Worm (Caenorhabditis elegans): ENCODE measurements around the gene aqp-10.
A peak's percentile ranks its signal among the peaks of the same experiment; 100 is the strongest.

Gene aqp-10

ce11 chrII:9741400-9741799, 28.2 kb downstream of the aqp-10 start (continued):
- peak in 1 of 2 experiments; percentile 3 for TF ChIP-seq lsy-2 (tag; optimal IDR thresholded peaks at IDR 0.05)
- no peak for TF ChIP-seq snpc-1.2 (GFP tag; IDR thresholded peaks at IDR 0.05)
- TF ChIP-seq aha-1 (tag) = peak; percentile 42
- no peak for TF ChIP-seq hif-1 (tag; optimal IDR thresholded peaks at IDR 0.05)
- TF ChIP-seq skn-1 (tag; optimal IDR thresholded peaks at IDR 0.05) = no peak
- TF ChIP-seq madf-5 (GFP tag; IDR thresholded peaks at IDR 0.05) = no peak
- no peak for TF ChIP-seq F26F4.8 (GFP tag; conservative IDR thresholded peaks at IDR 0.05)
- no peak for TF ChIP-seq gei-8 (GFP tag; optimal IDR thresholded peaks at IDR 0.05)
- TF ChIP-seq ama-1 (optimal IDR thresholded peaks at IDR 0.05) = no peak
- no peak for TF ChIP-seq mes-2 (tag; optimal IDR thresholded peaks at IDR 0.05; ENCODE audit: poor library complexity, severe bottlenecking)
- TF ChIP-seq Y5F2A.4 (GFP tag; optimal IDR thresholded peaks at IDR 0.05) = no peak
- TF ChIP-seq daf-19 (GFP tag; conservative IDR thresholded peaks at IDR 0.05) = no peak
- TF ChIP-seq ZK337.2 (GFP tag; IDR thresholded peaks at IDR 0.05) = no peak
- peak; percentile 48; the same call in 1 of the 2 replicates for TF ChIP-seq mdt-29 (GFP tag; IDR thresholded peaks at IDR 0.05)
- TF ChIP-seq nhr-77 (tag; optimal IDR thresholded peaks at IDR 0.05) = no peak
- TF ChIP-seq nhr-48 (tag; optimal IDR thresholded peaks at IDR 0.05) = no peak
- no peak for TF ChIP-seq unc-39 (tag; optimal IDR thresholded peaks at IDR 0.05)
- TF ChIP-seq vab-7 (GFP tag; IDR thresholded peaks at IDR 0.05) = no peak
- no peak for TF ChIP-seq lir-3 (tag; optimal IDR thresholded peaks at IDR 0.05)
- TF ChIP-seq unc-62 (GFP tag; optimal IDR thresholded peaks at IDR 0.05 in 1 of 2) = peak in 1 of 2 experiments; percentile 82
- TF ChIP-seq unc-62 (tag; optimal IDR thresholded peaks at IDR 0.05) = no peak
- no peak for TF ChIP-seq aly-2 (tag; optimal IDR thresholded peaks at IDR 0.05)
- no peak for TF ChIP-seq nhr-41 (GFP tag; IDR thresholded peaks at IDR 0.05)
- TF ChIP-seq dmd-8 (GFP tag; IDR thresholded peaks at IDR 0.05) = no peak
- peak; percentile 8 for TF ChIP-seq T20F7.1 (GFP tag; optimal IDR thresholded peaks at IDR 0.05)
- TF ChIP-seq saeg-2 (GFP tag; IDR thresholded peaks at IDR 0.05) = no peak
- TF ChIP-seq F10B5.3 (tag; optimal IDR thresholded peaks at IDR 0.05) = no peak
- TF ChIP-seq ceh-20 (GFP tag; IDR thresholded peaks at IDR 0.05) = no peak
- no peak for TF ChIP-seq F49E8.2 (tag; optimal IDR thresholded peaks at IDR 0.05; ENCODE audit: borderline replicate concordance)
- TF ChIP-seq duxl-1 (tag; optimal IDR thresholded peaks at IDR 0.05; ENCODE audit: poor library complexity) = no peak
- no peak for TF ChIP-seq tag-97 (GFP tag; IDR thresholded peaks at IDR 0.05)
- TF ChIP-seq jun-1 (tag; optimal IDR thresholded peaks at IDR 0.05) = no peak
- no peak for TF ChIP-seq ceh-44 (GFP tag; IDR thresholded peaks at IDR 0.05)
- no peak for TF ChIP-seq daf-8 (GFP tag; IDR thresholded peaks at IDR 0.05)
- TF ChIP-seq snpc-4 (tag; optimal IDR thresholded peaks at IDR 0.05) = no peak
- TF ChIP-seq lim-7 (GFP tag; IDR thresholded peaks at IDR 0.05) = no peak
- peak; percentile 29; the same call in 1 of the 2 replicates for TF ChIP-seq pha-4 (GFP tag; IDR thresholded peaks at IDR 0.05)
- TF ChIP-seq pha-4 (tag; optimal IDR thresholded peaks at IDR 0.05) = no peak
- TF ChIP-seq fos-1 (tag; optimal IDR thresholded peaks at IDR 0.05) = no peak
- TF ChIP-seq mxl-3 (GFP tag; optimal IDR thresholded peaks at IDR 0.05) = no peak
- TF ChIP-seq F44E2.7 (GFP tag; IDR thresholded peaks at IDR 0.05) = no peak
- no peak for TF ChIP-seq Y75B8A.6 (GFP tag; IDR thresholded peaks at IDR 0.05)
- no peak for TF ChIP-seq ceh-28 (tag; optimal IDR thresholded peaks at IDR 0.05)
- no peak for TF ChIP-seq ceh-32 (tag; optimal IDR thresholded peaks at IDR 0.05; ENCODE audit: poor library complexity)
- TF ChIP-seq attf-4 (tag; optimal IDR thresholded peaks at IDR 0.05) = no peak
- TF ChIP-seq ces-1 (GFP tag; optimal IDR thresholded peaks at IDR 0.05) = no peak
- no peak for TF ChIP-seq ctbp-1 (GFP tag; IDR thresholded peaks at IDR 0.05)
- TF ChIP-seq Y48G9A.11 (GFP tag; IDR thresholded peaks at IDR 0.05) = no peak
- no peak for TF ChIP-seq ztf-7 (tag; optimal IDR thresholded peaks at IDR 0.05)
